Fruit fly (Drosophila melanogaster) whole organism, embryonic: Measurements from ENCODE around the gene slf.

ENCODE experiments used
- B-H1 ChIP-seq: fragments of 200-800 bp; sonication (Bioruptor generic); IDR thresholded peaks from 3 replicates; pipeline ENCODE4 v1.3.6; 2022; ENCODE audit warnings: missing biosample characterization, missing genetic modification characterization
- CG13424 ChIP-seq: fragments of 200-800 bp; sonication (Bioruptor generic); optimal IDR thresholded peaks from 2 replicates; lab custom pipeline; 2019; ENCODE audit warnings: missing biosample characterization, mild to moderate bottlenecking, missing genetic modification characterization, moderate library complexity
- CG15073 ChIP-seq: fragments of 200-800 bp; sonication (Bioruptor generic); optimal IDR thresholded peaks from 2 replicates; lab custom pipeline; 2016; ENCODE audit warnings: missing biosample characterization, missing genetic modification characterization
- CG1602 ChIP-seq: fragments of 200-800 bp; sonication (Bioruptor generic); optimal IDR thresholded peaks from 3 replicates; lab custom pipeline; 2016; ENCODE audit warnings: missing biosample characterization, missing genetic modification characterization
- CG17385 ChIP-seq: fragments of 200-800 bp; sonication (Bioruptor generic); optimal IDR thresholded peaks from 3 replicates; lab custom pipeline; 2018; ENCODE audit warnings: missing biosample characterization, mild to moderate bottlenecking, missing genetic modification characterization
- CG1832 ChIP-seq: fragments of 200-800 bp; sonication (Bioruptor generic); optimal IDR thresholded peaks from 2 replicates; lab custom pipeline; 2017; ENCODE audit warnings: missing biosample characterization, mild to moderate bottlenecking, missing genetic modification characterization, inconsistent platforms
- CG18476 ChIP-seq: fragments of 200-800 bp; sonication (Bioruptor generic); optimal IDR thresholded peaks from 2 replicates; lab custom pipeline; 2016; ENCODE audit warnings: missing biosample characterization, mild to moderate bottlenecking, missing genetic modification characterization
- CG2678 ChIP-seq: fragments of 200-800 bp; sonication (Bioruptor generic); optimal IDR thresholded peaks from 3 replicates; lab custom pipeline; 2019; ENCODE audit warnings: missing biosample characterization, mild to moderate bottlenecking, missing genetic modification characterization, moderate library complexity
- CG32767 ChIP-seq: fragments of 200-800 bp; sonication (Bioruptor generic); IDR thresholded peaks from 2 replicates; pipeline ENCODE4 v1.3.6; 2022; ENCODE audit warnings: missing biosample characterization, missing genetic modification characterization
- CG32772 ChIP-seq: fragments of 200-800 bp; sonication (Bioruptor generic); IDR thresholded peaks from 2 replicates; pipeline ENCODE4 v1.3.6; 2022; ENCODE audit warnings: missing biosample characterization, missing genetic modification characterization
- CG4404 ChIP-seq: fragments of 200-800 bp; sonication (Bioruptor generic); IDR thresholded peaks from 2 replicates; pipeline ENCODE4 v1.3.6; 2022; ENCODE audit warnings: missing biosample characterization, missing genetic modification characterization
- CG4707 ChIP-seq: fragments of 200-800 bp; sonication (Bioruptor generic); optimal IDR thresholded peaks from 2 replicates; lab custom pipeline; 2018; ENCODE audit warnings: missing biosample characterization, mild to moderate bottlenecking, missing genetic modification characterization, moderate library complexity
- CG6765 ChIP-seq: fragments of 200-800 bp; sonication (Bioruptor generic); optimal IDR thresholded peaks from 3 replicates; lab custom pipeline; 2017; ENCODE audit warnings: missing biosample characterization, mild to moderate bottlenecking, missing genetic modification characterization
- CG7271 ChIP-seq: fragments of 200-800 bp; sonication (Bioruptor generic); optimal IDR thresholded peaks from 2 replicates; lab custom pipeline; 2018; ENCODE audit warnings: missing biosample characterization, mild to moderate bottlenecking, missing genetic modification characterization, moderate library complexity
- CG7556 ChIP-seq: fragments of 200-800 bp; sonication (Bioruptor generic); optimal IDR thresholded peaks from 2 replicates; lab custom pipeline; 2017; ENCODE audit warnings: missing biosample characterization, mild to moderate bottlenecking, missing genetic modification characterization
- CG7963 ChIP-seq: fragments of 200-800 bp; sonication (Bioruptor generic); IDR thresholded peaks from 3 replicates; pipeline ENCODE4 v1.3.6; 2022; ENCODE audit warnings: missing biosample characterization, missing genetic modification characterization; ENCODE audit not compliant: partially characterized antibody
- CG8359 ChIP-seq: fragments of 200-800 bp; sonication (Bioruptor generic); optimal IDR thresholded peaks from 2 replicates; lab custom pipeline; 2017; ENCODE audit warnings: missing biosample characterization, mild to moderate bottlenecking, missing genetic modification characterization, borderline replicate concordance
- CG8388 ChIP-seq: fragments of 200-800 bp; sonication (Bioruptor generic); optimal IDR thresholded peaks from 2 replicates; lab custom pipeline; 2019; ENCODE audit warnings: missing biosample characterization, mild to moderate bottlenecking, missing genetic modification characterization, moderate library complexity
- CG9609 ChIP-seq: fragments of 200-800 bp; sonication (Bioruptor generic); optimal IDR thresholded peaks from 3 replicates; lab custom pipeline; 2016; ENCODE audit warnings: missing biosample characterization, missing genetic modification characterization
- Dek ChIP-seq: fragments of 200-800 bp; sonication (Bioruptor generic); optimal IDR thresholded peaks from 3 replicates; lab custom pipeline; 2019; ENCODE audit warnings: missing biosample characterization, mild to moderate bottlenecking, missing genetic modification characterization, moderate library complexity
- HmgD ChIP-seq: fragments of 200-800 bp; sonication (Bioruptor generic); optimal IDR thresholded peaks from 3 replicates; lab custom pipeline; 2016; ENCODE audit warnings: missing biosample characterization, missing genetic modification characterization
- Hsf ChIP-seq: fragments of 200-800 bp; sonication (Bioruptor generic); optimal IDR thresholded peaks from 3 replicates; lab custom pipeline; 2016; ENCODE audit warnings: missing biosample characterization, missing genetic modification characterization
- Mad ChIP-seq: fragments of 200-800 bp; sonication (Bioruptor generic); optimal IDR thresholded peaks from 2 replicates; lab custom pipeline; 2016; ENCODE audit warnings: missing biosample characterization, missing genetic modification characterization
- Myb ChIP-seq: fragments of 200-800 bp; sonication (Bioruptor generic); optimal IDR thresholded peaks from 2 replicates; lab custom pipeline; 2016; ENCODE audit warnings: missing biosample characterization, missing genetic modification characterization
- NK7.1 ChIP-seq: fragments of 200-800 bp; sonication (Bioruptor generic); optimal IDR thresholded peaks from 3 replicates; lab custom pipeline; 2016; ENCODE audit warnings: missing biosample characterization, missing genetic modification characterization
- Nf-YA ChIP-seq: fragments of 200-800 bp; sonication (Bioruptor generic); IDR thresholded peaks from 2 replicates; pipeline ENCODE4 v1.3.6; 2022; ENCODE audit warnings: missing biosample characterization, missing genetic modification characterization
- Nf-YC ChIP-seq: fragments of 200-800 bp; optimal IDR thresholded peaks from 3 replicates; lab custom pipeline; 2019; ENCODE audit warnings: missing biosample characterization, mild to moderate bottlenecking, missing genetic modification characterization, moderate library complexity
- Oaz ChIP-seq: fragments of 200-800 bp; sonication (Bioruptor generic); IDR thresholded peaks from 2 replicates; pipeline ENCODE4 v1.3.6; 2022; ENCODE audit warnings: missing biosample characterization, missing genetic modification characterization
- Pdp1 ChIP-seq, 2 experiments: fragments of 200-800 bp; sonication (Bioruptor generic); optimal IDR thresholded peaks; 3 replicates each; lab custom pipeline; 2016; ENCODE audit warnings: missing biosample characterization in 2 of 2, missing genetic modification characterization in 2 of 2, mild to moderate bottlenecking in 1 of 2, moderate library complexity in 1 of 2
- Taf1 ChIP-seq: fragments of 200-800 bp; sonication (Bioruptor generic); IDR thresholded peaks from 2 replicates; pipeline ENCODE4 v1.3.6; 2022; ENCODE audit warnings: missing biosample characterization, missing genetic modification characterization
- Xbp1 ChIP-seq: fragments of 200-800 bp; sonication (Bioruptor generic); optimal IDR thresholded peaks from 3 replicates; lab custom pipeline; 2016; ENCODE audit warnings: missing biosample characterization, mild to moderate bottlenecking, missing genetic modification characterization
- az2 ChIP-seq: fragments of 200-800 bp; sonication (Bioruptor generic); optimal IDR thresholded peaks from 3 replicates; lab custom pipeline; 2016; ENCODE audit warnings: missing biosample characterization, missing genetic modification characterization
- bowl ChIP-seq: fragments of 200-800 bp; sonication (Bioruptor generic); IDR thresholded peaks from 2 replicates; pipeline ENCODE4 v1.3.6; 2022; ENCODE audit warnings: missing biosample characterization, missing genetic modification characterization
- bsh ChIP-seq, 2 experiments: fragments of 200-800 bp; sonication (Bioruptor generic); optimal IDR thresholded peaks; 2 replicates each; lab custom pipeline; 2017 to 2018; ENCODE audit warnings: mild to moderate bottlenecking in 2 of 2, missing biosample characterization in 2 of 2, missing genetic modification characterization in 2 of 2, moderate library complexity in 1 of 2
- crp ChIP-seq, 2 experiments: fragments of 200-800 bp; sonication (Bioruptor generic); optimal IDR thresholded peaks; 2 replicates in 1 of 2; 3 replicates in 1 of 2; lab custom pipeline; 2017; ENCODE audit warnings: missing biosample characterization in 2 of 2, missing genetic modification characterization in 2 of 2, mild to moderate bottlenecking in 1 of 2, moderate library complexity in 1 of 2
- fd64A ChIP-seq: fragments of 200-800 bp; sonication (Bioruptor generic); optimal IDR thresholded peaks from 3 replicates; lab custom pipeline; 2018; ENCODE audit warnings: missing biosample characterization, mild to moderate bottlenecking, missing genetic modification characterization
- h ChIP-seq: fragments of >200 bp; optimal IDR thresholded peaks from 2 replicates; lab custom pipeline; 2017
- ken ChIP-seq: fragments of 200-800 bp; sonication (Bioruptor generic); IDR thresholded peaks from 3 replicates; pipeline ENCODE4 v1.3.6; 2022; ENCODE audit warnings: missing biosample characterization, missing genetic modification characterization
- maf-S ChIP-seq: fragments of 200-800 bp; sonication (Bioruptor generic); optimal IDR thresholded peaks from 2 replicates; lab custom pipeline; 2016; ENCODE audit warnings: missing biosample characterization, missing genetic modification characterization
- org-1 ChIP-seq: fragments of 200-800 bp; sonication (Bioruptor generic); optimal IDR thresholded peaks from 2 replicates; lab custom pipeline; 2017; ENCODE audit warnings: missing biosample characterization, missing genetic modification characterization
- otp ChIP-seq: fragments of 200-800 bp; sonication (Bioruptor generic); IDR thresholded peaks from 3 replicates; pipeline ENCODE4, ENCODE4 v1.3.6; 2022; ENCODE audit warnings: missing biosample characterization, missing genetic modification characterization
- pita ChIP-seq: fragments of 200-800 bp; sonication (Bioruptor generic); optimal IDR thresholded peaks from 2 replicates; lab custom pipeline; 2017; ENCODE audit warnings: missing biosample characterization, mild to moderate bottlenecking, missing genetic modification characterization
- pros ChIP-seq: fragments of 200-800 bp; sonication (Bioruptor generic); optimal IDR thresholded peaks from 3 replicates; lab custom pipeline; 2019; ENCODE audit warnings: missing biosample characterization, mild to moderate bottlenecking, missing genetic modification characterization, moderate library complexity
- pzg ChIP-seq: fragments of 200-800 bp; sonication (Bioruptor generic); optimal IDR thresholded peaks from 3 replicates; lab custom pipeline; 2018; ENCODE audit warnings: missing biosample characterization, mild to moderate bottlenecking, missing genetic modification characterization, moderate library complexity
- repo ChIP-seq: fragments of 200-800 bp; sonication (Bioruptor generic); optimal IDR thresholded peaks from 2 replicates; lab custom pipeline; 2016; ENCODE audit warnings: missing biosample characterization, missing genetic modification characterization
- row ChIP-seq: fragments of 200-800 bp; sonication (Bioruptor generic); IDR thresholded peaks from 3 replicates; pipeline ENCODE4 v1.3.6; 2022; ENCODE audit warnings: missing biosample characterization, missing genetic modification characterization
- tup ChIP-seq: fragments of 200-800 bp; sonication (Bioruptor generic); optimal IDR thresholded peaks from 2 replicates; lab custom pipeline; 2016; ENCODE audit warnings: missing biosample characterization, mild to moderate bottlenecking, missing genetic modification characterization, moderate library complexity
- unc-4 ChIP-seq: fragments of 200-800 bp; sonication (Bioruptor generic); IDR thresholded peaks from 2 replicates; pipeline ENCODE4 v1.3.6; 2022; ENCODE audit warnings: missing biosample characterization, missing genetic modification characterization; ENCODE audit not compliant: partially characterized antibody
- vvl ChIP-seq: fragments of 200-800 bp; sonication (Bioruptor generic); IDR thresholded peaks from 2 replicates; pipeline ENCODE4 v1.3.6; 2022; ENCODE audit warnings: missing biosample characterization, missing genetic modification characterization

The slf gene

DNA sequence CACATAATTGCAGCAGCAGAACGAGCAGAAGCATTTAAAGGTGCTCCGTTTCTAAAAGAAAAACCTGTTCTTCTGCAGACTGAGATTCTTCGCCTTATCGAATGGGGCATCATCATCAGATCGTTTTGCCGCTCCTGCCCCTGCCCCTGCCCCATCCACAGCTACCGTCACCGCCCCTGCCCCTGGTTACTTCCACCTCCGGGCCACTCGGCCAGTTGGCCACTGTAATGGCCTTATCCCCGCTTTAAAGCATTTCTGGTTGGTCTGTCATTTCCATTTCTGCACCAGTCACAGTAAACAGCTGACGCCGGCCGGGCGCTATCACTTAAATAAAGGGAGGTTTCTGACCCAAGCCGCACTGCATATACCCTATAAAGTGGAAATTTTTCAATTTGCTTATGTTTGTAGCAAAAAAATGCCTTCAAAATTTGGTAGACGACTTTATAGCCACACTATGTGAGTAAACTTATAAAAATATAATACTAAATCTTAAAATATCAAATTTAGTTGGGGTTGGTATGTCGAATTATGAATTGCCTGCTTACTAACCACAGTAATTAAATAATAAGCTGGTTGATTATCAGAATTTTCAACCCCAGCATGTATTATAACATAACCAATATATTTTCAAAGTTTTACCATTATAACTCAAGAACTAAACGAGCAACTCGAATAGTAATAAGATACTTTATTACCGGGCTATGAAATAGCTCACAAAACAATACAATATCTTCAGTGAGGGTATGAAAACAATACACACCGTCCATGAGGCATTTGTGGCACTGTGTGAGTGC, 9.2 kb upstream of the slf start (continued):
- TF ChIP-seq CG8388 (GFP tag; lab: Kevin White, UChicago) (peak; percentile 56), CG6765 (GFP tag; lab: Kevin White, UChicago) (no peak), Hsf (GFP tag; lab: Kevin White, UChicago) (peak; percentile 48), vvl (GFP tag; lab: Robert Waterston, UW) (peak; percentile 67), Nf-YC (tag; lab: Kevin White, UChicago) (no peak), fd64A (no peak), maf-S (GFP tag; lab: Kevin White, UChicago) (no peak), CG4404 (GFP tag; lab: Robert Waterston, UW) (no peak), Xbp1 (GFP tag; lab: Kevin White, UChicago) (peak; percentile 62), bowl (GFP tag; lab: Robert Waterston, UW) (no peak), CG18476 (GFP tag; lab: Kevin White, UChicago) (peak; percentile 60), B-H1 (GFP tag; lab: Robert Waterston, UW) (no peak), repo (no peak), row (GFP tag; lab: Robert Waterston, UW) (peak; percentile 96), CG8359 (GFP tag; lab: Kevin White, UChicago) (peak; percentile 1), CG1602 (GFP tag; lab: Kevin White, UChicago) (peak; percentile 67), pzg (GFP tag; lab: Kevin White, UChicago) (no peak), Dek (tag; lab: Kevin White, UChicago) (peak; percentile 61), otp (GFP tag; lab: Robert Waterston, UW) (no peak), CG7556 (GFP tag; lab: Kevin White, UChicago) (peak; percentile 92), CG32772 (GFP tag; lab: Robert Waterston, UW) (0 out of 2 replicates have a peak, but pooled peaks have one; percentile 9), tup (GFP tag; lab: Kevin White, UChicago) (no peak), CG32767 (GFP tag; lab: Robert Waterston, UW) (no peak), h (no peak), Pdp1 (GFP tag; optimal IDR thresholded peaks at IDR 0.05; lab: Kevin White, UChicago) (peak; percentile 39 to 40), CG1832 (GFP tag; lab: Kevin White, UChicago) (no peak), unc-4 (GFP tag; lab: Robert Waterston, UW) (no peak), CG13424 (peak; percentile 84), org-1 (GFP tag; lab: Kevin White, UChicago) (peak; percentile 81), CG9609 (GFP tag; lab: Kevin White, UChicago) (peak; percentile 26), ken (peak; percentile 42; the same call in 1 of the 3 replicates), HmgD (GFP tag; lab: Kevin White, UChicago) (no peak), Nf-YA (GFP tag; lab: Robert Waterston, UW) (no peak), Taf1 (GFP tag; lab: Robert Waterston, UW) (no peak), CG4707 (GFP tag; lab: Kevin White, UChicago) (no peak), CG7963 (GFP tag; lab: Robert Waterston, UW) (no peak), Mad (GFP tag; lab: Kevin White, UChicago) (peak; percentile 28), Myb (no peak), pita (GFP tag; lab: Kevin White, UChicago) (no peak), CG2678 (tag; lab: Kevin White, UChicago) (peak; percentile 85), az2 (GFP tag; lab: Kevin White, UChicago) (peak; percentile 76), bsh (GFP tag; optimal IDR thresholded peaks at IDR 0.05; lab: Kevin White, UChicago) (peak; percentile 5 to 41), Oaz (GFP tag; lab: Robert Waterston, UW) (no peak), pros (GFP tag; lab: Kevin White, UChicago) (no peak), crp (GFP tag; optimal IDR thresholded peaks at IDR 0.05; lab: Kevin White, UChicago) (peak; percentile 14 to 72), CG7271 (tag; lab: Kevin White, UChicago) (no peak), CG15073 (no peak), CG17385 (peak; percentile 64), NK7.1 (GFP tag; lab: Kevin White, UChicago) (peak; percentile 3)
